Worm (Caenorhabditis elegans) whole organism, early embryonic: ENCODE measurements around the gene scl-24.

ENCODE experiments used
- B0310.2 ChIP-seq: sonication (generic microtip); optimal IDR thresholded peaks from 2 replicates; lab custom pipeline; 2016; ENCODE audit warnings: mild to moderate bottlenecking, missing genetic modification characterization, missing compliant biosample characterization
- aly-1 ChIP-seq: sonication (generic microtip); optimal IDR thresholded peaks from 2 replicates; lab custom pipeline; 2016; ENCODE audit warnings: missing genetic modification characterization, missing compliant biosample characterization
- ama-1 ChIP-seq: fragments of 150-350 bp; optimal IDR thresholded peaks from 2 replicates; lab custom pipeline; 2014
- ceh-13 ChIP-seq: fragments of 200-800 bp; sonication (Bioruptor generic); optimal IDR thresholded peaks from 2 replicates; lab custom pipeline; 2018; ENCODE audit warnings: mild to moderate bottlenecking, missing genetic modification characterization, missing compliant biosample characterization
- ets-7 ChIP-seq: sonication (generic microtip); optimal IDR thresholded peaks from 2 replicates; lab custom pipeline; 2016; ENCODE audit warnings: missing genotype, missing genetic modification characterization, missing compliant biosample characterization
- flt-1 ChIP-seq: fragments of 200-800 bp; sonication (Bioruptor generic); IDR thresholded peaks from 2 replicates; pipeline ENCODE4 v1.3.6; 2022; ENCODE audit warnings: missing genetic modification characterization, missing compliant biosample characterization
- hnd-1 ChIP-seq: sonication (generic microtip); optimal IDR thresholded peaks from 2 replicates; lab custom pipeline; 2016; ENCODE audit warnings: missing genetic modification characterization, missing compliant biosample characterization
- pes-1 ChIP-seq: fragments of 200-800 bp; sonication (Bioruptor generic); IDR thresholded peaks from 2 replicates; pipeline ENCODE4 v1.3.6; 2022; ENCODE audit warnings: missing genetic modification reagents, missing genetic modification characterization, missing compliant biosample characterization
- sea-1 ChIP-seq: fragments of 200-800 bp; sonication (Bioruptor generic); conservative IDR thresholded peaks from 2 replicates; pipeline ENCODE4 v1.3.6; 2022; ENCODE audit warnings: missing genetic modification characterization, missing compliant biosample characterization
- tbx-11 ChIP-seq: fragments of 200-800 bp; sonication (Bioruptor generic); IDR thresholded peaks from 2 replicates; pipeline ENCODE4 v1.3.6; 2022; ENCODE audit warnings: missing genetic modification characterization, missing compliant biosample characterization
- tra-4 ChIP-seq: sonication (generic microtip); optimal IDR thresholded peaks from 2 replicates; lab custom pipeline; 2017; ENCODE audit warnings: missing genetic modification characterization, missing compliant biosample characterization

DNA sequence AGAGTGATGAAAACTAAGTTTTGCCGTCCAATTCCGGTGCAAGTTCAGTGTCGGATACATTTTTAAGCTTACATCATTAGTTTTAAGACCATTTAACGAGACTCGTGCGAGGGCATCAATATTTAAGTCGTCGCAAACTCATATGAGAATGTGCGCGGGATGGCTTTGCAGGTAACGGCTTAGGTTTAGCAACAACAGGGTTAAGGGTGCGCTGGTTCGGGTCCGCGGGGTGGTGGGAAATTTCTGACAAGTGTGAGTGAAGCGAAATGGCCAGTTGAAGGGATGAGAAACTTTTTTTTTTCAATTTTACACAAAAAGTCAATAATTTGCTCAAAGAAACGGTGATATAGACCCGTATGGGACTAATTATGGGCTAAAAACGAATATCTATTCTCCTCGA is 27.7 kb downstream of the scl-24 start:
- no peak for TF ChIP-seq ama-1
- TF ChIP-seq pes-1 (GFP tag; lab: Robert Waterston, UW): peak; percentile 51; the same call in 1 of the 2 replicates
- TF ChIP-seq flt-1: no peak
- TF ChIP-seq tra-4 (tag; lab: Kevin White, UChicago): no peak
- no peak for TF ChIP-seq sea-1 (GFP tag; lab: Robert Waterston, UW)
- TF ChIP-seq ets-7 (tag; lab: Kevin White, UChicago): no peak
- no peak for TF ChIP-seq ceh-13 (GFP tag; lab: Kevin White, UChicago)
- TF ChIP-seq hnd-1: no peak
- no peak for TF ChIP-seq aly-1
- no peak for TF ChIP-seq B0310.2 (tag; lab: Kevin White, UChicago)
- no peak for TF ChIP-seq tbx-11
